Worm (Caenorhabditis elegans) whole organism, L1 larva: Measurements from ENCODE around the gene C36C9.12.

Source experiments
- ceh-82 ChIP-seq, 3 experiments: fragments of 150-350 bp in 1 of 3; sonication (generic microtip) in 2 of 3; optimal IDR thresholded peaks; 2 replicates each; lab custom pipeline; 2014 to 2017; ENCODE audit warnings: missing biosample characterization in 3 of 3, missing genetic modification characterization in 3 of 3
- elt-2 ChIP-seq: sonication (generic microtip); optimal IDR thresholded peaks from 2 replicates; lab custom pipeline; 2016; ENCODE audit warnings: missing genetic modification characterization, mild to moderate bottlenecking, inconsistent platforms, missing compliant biosample characterization, missing genetic modification reagents
- fos-1 ChIP-seq: fragments of 150-350 bp; optimal IDR thresholded peaks from 2 replicates; lab custom pipeline; 2014; ENCODE audit warnings: missing biosample characterization, missing genetic modification characterization
- isw-1 ChIP-seq: fragments of 200-800 bp; sonication (Bioruptor generic); IDR thresholded peaks from 2 replicates; pipeline ENCODE4 v1.3.6; 2022; ENCODE audit warnings: missing genetic modification characterization, missing compliant biosample characterization
- mab-9 ChIP-seq: fragments of 200-800 bp; sonication (Bioruptor generic); IDR thresholded peaks from 2 replicates; pipeline ENCODE4 v1.3.6; 2022; ENCODE audit warnings: missing genetic modification reagents, missing genetic modification characterization, missing compliant biosample characterization
- mdl-1 ChIP-seq, 2 experiments: fragments of 150-350 bp; optimal IDR thresholded peaks; 2 replicates each; lab custom pipeline; 2014 to 2017; ENCODE audit warnings: missing biosample characterization in 2 of 2, missing genetic modification characterization in 2 of 2, inconsistent platforms in 1 of 2
- nhr-28 ChIP-seq: fragments of 150-350 bp; optimal IDR thresholded peaks from 2 replicates; lab custom pipeline; 2014; ENCODE audit warnings: missing biosample characterization, missing genetic modification characterization
- nhr-77 ChIP-seq: fragments of 150-350 bp; optimal IDR thresholded peaks from 2 replicates; lab custom pipeline; 2014; ENCODE audit warnings: missing biosample characterization, missing genetic modification characterization
- zag-1 ChIP-seq: fragments of 150-350 bp; optimal IDR thresholded peaks from 2 replicates; lab custom pipeline; 2014; ENCODE audit warnings: missing biosample characterization, missing genetic modification characterization

- TF ChIP-seq mab-9 (GFP tag; lab: Robert Waterston, UW) (no peak), nhr-28 (tag; lab: Kevin White, UChicago) (no peak), zag-1 (tag; lab: Kevin White, UChicago) (no peak), elt-2 (tag; lab: Kevin White, UChicago) (no peak), isw-1 (GFP tag; lab: Robert Waterston, UW) (no peak), nhr-77 (tag; lab: Kevin White, UChicago) (no peak), fos-1 (tag; lab: Kevin White, UChicago) (no peak), mdl-1 (tag; optimal IDR thresholded peaks at IDR 0.05; lab: Kevin White, UChicago) (no peak), ceh-82 (tag; optimal IDR thresholded peaks at IDR 0.05; lab: Kevin White, UChicago) (no peak)
Observed at ce11 chrX:1651668-1652067, 38.2 kb downstream of the C36C9.12 start, which contains the start of gene ZK380.4.
